Worm (Caenorhabditis elegans): ENCODE results near the gene Y59E9AL.4.

Y59E9AL.4 gene

ce11 chrIV:5209390-5209789 lies 5.6 kb downstream of the Y59E9AL.4 start, which contains the start of the genes Y59E9AL.36 and nbet-1 (continued):
- no peak for TF ChIP-seq lin-26 (GFP tag; IDR thresholded peaks at IDR 0.05)
- TF ChIP-seq ccch-3 (GFP tag; optimal IDR thresholded peaks at IDR 0.05) = no peak
- peak; percentile 65 for TF ChIP-seq B0336.3 (GFP tag; IDR thresholded peaks at IDR 0.05)
- no peak for TF ChIP-seq hlh-26 (GFP tag; conservative IDR thresholded peaks at IDR 0.05)
- TF ChIP-seq nhr-120 (GFP tag; IDR thresholded peaks at IDR 0.05) = no peak
- TF ChIP-seq hmg-1.2 (GFP tag; IDR thresholded peaks at IDR 0.05) = peak; percentile 49
- peak; percentile 95 to 97 for TF ChIP-seq let-607 (tag; optimal IDR thresholded peaks at IDR 0.05)
- peak; percentile 93 for TF ChIP-seq attf-5 (GFP tag; optimal IDR thresholded peaks at IDR 0.05)
- TF ChIP-seq lin-54 (GFP tag; optimal IDR thresholded peaks at IDR 0.05) = peak; percentile 71
- no peak for TF ChIP-seq Y79H2A.3 (GFP tag; conservative IDR thresholded peaks at IDR 0.05)
- TF ChIP-seq Y95B8A.8 (GFP tag; IDR thresholded peaks at IDR 0.05) = no peak
- no peak for TF ChIP-seq B0035.1 (tag; optimal IDR thresholded peaks at IDR 0.05)
- peak; percentile 61 for TF ChIP-seq snpc-1.3 (tag; optimal IDR thresholded peaks at IDR 0.05; ENCODE audit: insufficient read depth)
- no peak for TF ChIP-seq madf-10 (tag; optimal IDR thresholded peaks at IDR 0.05)
- peak; percentile 59 for TF ChIP-seq ekl-4 (GFP tag; IDR thresholded peaks at IDR 0.05)
- peak; percentile 67 for TF ChIP-seq tbp1 (GFP tag; optimal IDR thresholded peaks at IDR 0.05)
- peak; percentile 86; the same call in 1 of the 2 replicates for TF ChIP-seq dox-1 (GFP tag; IDR thresholded peaks at IDR 0.05)
- TF ChIP-seq tbx-9 (tag; optimal IDR thresholded peaks at IDR 0.05; ENCODE audit: borderline replicate concordance) = no peak
- TF ChIP-seq D2030.7 (GFP tag; IDR thresholded peaks at IDR 0.05) = peak; percentile 48
- peak; percentile 60 for TF ChIP-seq lsl-1 (GFP tag; optimal IDR thresholded peaks at IDR 0.05)
- TF ChIP-seq rcor-1 (GFP tag; IDR thresholded peaks at IDR 0.05) = peak; percentile 62
- no peak for TF ChIP-seq somi-1 (GFP tag; optimal IDR thresholded peaks at IDR 0.05)
- no peak for TF ChIP-seq atf-7 (tag; optimal IDR thresholded peaks at IDR 0.05)
- no peak for TF ChIP-seq fkh-3 (tag; optimal IDR thresholded peaks at IDR 0.05)
- 0 out of 2 replicates have a peak, but pooled peaks have one; percentile 35 for TF ChIP-seq attf-6 (GFP tag; IDR thresholded peaks at IDR 0.05)
- TF ChIP-seq F22D6.2 (tag; optimal IDR thresholded peaks at IDR 0.05) = no peak
- TF ChIP-seq him-1 (tag; optimal IDR thresholded peaks at IDR 0.05) = no peak
- no peak for TF ChIP-seq Y56A3A.18 (GFP tag; IDR thresholded peaks at IDR 0.05)
- no peak for TF ChIP-seq zfh-2 (GFP tag; conservative IDR thresholded peaks at IDR 0.05)
- TF ChIP-seq ceh-91 (GFP tag; IDR thresholded peaks at IDR 0.05) = peak; percentile 59; the same call in 1 of the 2 replicates
- TF ChIP-seq xnd-1 (tag; optimal IDR thresholded peaks at IDR 0.05) = no peak
- TF ChIP-seq F33H1.4 (GFP tag; IDR thresholded peaks at IDR 0.05) = peak; percentile 60; the same call in 1 of the 2 replicates
- no peak for TF ChIP-seq lir-1 (GFP tag; conservative IDR thresholded peaks at IDR 0.05)
- TF ChIP-seq F10E7.11 (tag; optimal IDR thresholded peaks at IDR 0.05) = no peak
- no peak for TF ChIP-seq F57A8.1 (GFP tag; optimal IDR thresholded peaks at IDR 0.05)
- TF ChIP-seq F37B4.10 (GFP tag; IDR thresholded peaks at IDR 0.05) = no peak
- TF ChIP-seq nhr-179 (tag; optimal IDR thresholded peaks at IDR 0.05) = no peak
- TF ChIP-seq snpc-3.4 (tag; optimal IDR thresholded peaks at IDR 0.05) = no peak
- TF ChIP-seq F57C9.4 (tag; optimal IDR thresholded peaks at IDR 0.05) = no peak
- TF ChIP-seq ceh-79 (tag; optimal IDR thresholded peaks at IDR 0.05) = no peak
- TF ChIP-seq bed-2 (GFP tag; IDR thresholded peaks at IDR 0.05) = no peak
- no peak for TF ChIP-seq hrde-1 (tag; optimal IDR thresholded peaks at IDR 0.05; ENCODE audit: borderline replicate concordance)
- TF ChIP-seq pbrm-1 (GFP tag; IDR thresholded peaks at IDR 0.05) = peak; percentile 52; the same call in 1 of the 2 replicates
- TF ChIP-seq mxl-1 (tag; optimal IDR thresholded peaks at IDR 0.05) = no peak
- TF ChIP-seq C17E4.6 (GFP tag; IDR thresholded peaks at IDR 0.05) = 0 out of 2 replicates have a peak, but pooled peaks have one; percentile 14
- no peak for TF ChIP-seq F52B5.7 (tag; optimal IDR thresholded peaks at IDR 0.05)
- TF ChIP-seq sdz-38 (tag; optimal IDR thresholded peaks at IDR 0.05) = no peak
- no peak for TF ChIP-seq ceh-40 (GFP tag; IDR thresholded peaks at IDR 0.05)
- no peak for TF ChIP-seq nhr-90 (tag; optimal IDR thresholded peaks at IDR 0.05)
